Fruit fly (Drosophila melanogaster) S2 (cell line): Measurements from ENCODE around the gene CG4440.

Experiments
- CG8478 ChIP-seq: fragments of >200 bp; optimal IDR thresholded peaks from 2 replicates; lab custom pipeline; 2018
- CTCF ChIP-seq, 2 experiments: fragments of >200 bp; optimal IDR thresholded peaks; 2 replicates each; lab custom pipeline; 2018

CG4440 gene

DNA sequence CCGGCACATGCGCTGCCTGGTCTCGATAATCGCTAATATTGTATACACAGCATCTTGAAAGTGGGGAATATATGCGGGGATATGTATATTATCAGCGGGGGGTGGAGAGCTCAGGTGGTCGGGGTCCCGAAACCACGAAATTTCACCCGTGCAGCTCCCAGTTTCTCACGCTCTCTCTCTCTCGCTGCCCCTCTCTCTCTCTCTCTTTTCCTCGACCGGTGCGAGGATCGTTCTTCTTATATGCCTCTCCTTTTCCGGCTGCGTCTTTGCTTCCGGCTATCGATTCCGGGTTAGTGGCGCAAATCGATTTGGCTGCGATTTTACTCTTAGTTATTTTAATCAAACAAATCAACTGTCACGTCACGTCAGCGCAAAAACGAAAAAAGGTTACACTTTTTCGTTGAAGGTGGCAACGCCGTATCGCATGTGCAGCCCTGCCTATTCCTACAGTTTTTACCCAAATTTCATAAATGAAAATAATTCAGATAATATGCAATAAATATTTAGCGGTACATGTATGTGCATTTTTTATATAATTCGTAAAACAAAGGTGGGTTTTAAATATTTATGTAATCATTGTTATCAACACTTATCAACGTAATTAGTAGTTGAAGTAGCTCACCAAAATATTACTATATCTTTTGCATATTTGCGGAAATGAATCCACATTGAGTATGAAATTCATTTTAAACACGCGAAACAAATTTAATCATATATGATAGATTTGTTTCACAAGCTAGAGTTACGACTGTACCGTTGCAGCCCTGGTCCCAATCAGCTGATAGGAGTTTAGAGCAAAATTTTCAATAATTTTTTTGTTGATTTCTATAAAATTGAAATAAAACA is 30.0 kb upstream of the CG4440 start, which contains the start of the genes heix and CG17328:
TSS of gene heix (minus strand) at position 393 of the 846 bp plus-strand sequence.
TSS of gene CG17328 (plus strand) at position 478 of the 846 bp plus-strand sequence.
- TF ChIP-seq CG8478 (lab: Kevin White, UChicago): no peak
- TF ChIP-seq CTCF (optimal IDR thresholded peaks at IDR 0.05; lab: Kevin White, UChicago): no peak

DNA sequence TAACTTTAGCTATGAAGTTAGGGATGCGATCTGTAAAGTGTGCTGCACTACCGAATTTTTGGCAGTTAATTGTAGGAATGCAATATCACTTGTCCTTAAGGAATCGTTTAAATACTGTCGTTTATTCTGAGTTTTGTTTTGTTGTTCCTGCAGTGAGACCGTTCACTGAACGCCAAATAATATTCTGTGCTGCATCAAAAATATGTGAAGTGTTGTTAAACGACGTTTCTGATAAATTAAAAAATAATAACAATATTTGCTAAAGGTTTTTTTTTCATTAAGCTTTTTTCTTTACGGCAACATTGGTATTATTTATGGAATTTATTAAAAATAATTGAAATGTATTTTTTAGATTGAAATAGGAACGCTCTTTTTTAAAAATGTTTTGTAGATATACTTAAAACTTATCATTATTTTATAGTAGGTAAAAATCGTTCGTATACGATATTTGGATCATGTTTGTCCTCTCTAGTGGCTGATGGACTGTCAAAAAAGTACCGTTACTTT is 26.9 kb upstream of the CG4440 start, which contains the start of gene GMF:
TSS of gene GMF (minus strand) at position 182 of the 507 bp plus-strand sequence.
- TF ChIP-seq CTCF (optimal IDR thresholded peaks at IDR 0.05; lab: Kevin White, UChicago) (peak in 1 of 2 experiments; percentile 18), CG8478 (lab: Kevin White, UChicago) (no peak)

DNA sequence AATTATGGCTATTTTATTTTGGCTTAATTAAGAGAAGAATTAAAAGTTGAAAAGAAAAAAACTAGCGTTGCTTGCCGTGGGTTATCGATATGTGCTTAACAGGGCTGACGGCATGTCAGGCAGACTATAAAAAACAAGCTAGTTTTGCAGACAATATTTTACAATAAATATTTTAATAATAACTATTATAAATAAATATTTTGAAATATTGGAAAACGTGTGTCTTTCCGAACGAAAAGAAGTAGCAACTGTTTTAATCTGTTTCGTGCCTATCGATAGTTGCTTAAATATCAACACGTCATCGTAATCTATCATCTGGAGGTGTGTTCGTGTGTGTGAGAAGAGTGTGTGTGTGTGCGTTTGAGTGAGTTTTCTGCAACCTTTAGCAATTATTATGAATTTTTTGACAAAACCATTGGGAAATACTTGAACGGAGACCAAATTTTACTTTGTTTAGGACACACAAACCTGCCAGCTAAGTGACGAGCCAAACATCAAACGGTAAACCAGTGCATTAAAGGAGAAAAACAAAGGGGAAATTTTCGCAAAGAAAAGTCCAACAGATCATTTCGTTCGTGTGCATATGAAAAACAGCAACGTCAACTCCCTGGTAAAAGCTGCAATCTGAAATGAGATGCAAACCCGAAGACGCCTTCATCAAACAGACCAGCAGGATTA is 22.6 kb upstream of the CG4440 start, which contains the start of the genes CG5861 and Syx5:
TSS of gene CG5861 (minus strand) at position 273 of the 678 bp plus-strand sequence.
TSS of gene Syx5 (plus strand) at position 321 of the 678 bp plus-strand sequence.
- TF ChIP-seq CG8478 (lab: Kevin White, UChicago): no peak
- no peak for TF ChIP-seq CTCF (optimal IDR thresholded peaks at IDR 0.05; lab: Kevin White, UChicago)

DNA sequence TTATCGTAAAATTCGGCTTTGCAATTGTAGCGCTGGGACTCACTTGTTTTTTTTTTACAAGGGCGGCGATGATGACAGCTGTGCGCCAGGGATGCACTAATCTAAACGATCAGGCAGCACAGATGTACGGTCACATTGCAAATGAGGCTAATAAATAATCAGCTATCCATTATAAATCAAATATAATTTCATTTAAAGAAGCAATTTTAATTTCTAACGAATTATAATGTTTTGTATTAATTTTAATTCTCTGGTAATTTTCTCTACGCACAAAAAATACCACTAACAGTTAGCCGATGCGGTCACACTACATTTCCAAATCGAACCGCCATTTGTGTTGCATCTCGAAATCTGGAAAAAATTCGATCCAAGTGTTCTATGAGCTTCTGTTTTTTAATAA is 19.1 kb upstream of the CG4440 start, which contains the start of the genes cni and fzy:
TSS of gene cni (minus strand) at position 79 of the 400 bp plus-strand sequence.
TSS of gene fzy (plus strand) at position 309 of the 400 bp plus-strand sequence.
- TF ChIP-seq CTCF (optimal IDR thresholded peaks at IDR 0.05; lab: Kevin White, UChicago) (peak in 1 of 2 experiments; percentile 6), CG8478 (lab: Kevin White, UChicago) (no peak)

DNA sequence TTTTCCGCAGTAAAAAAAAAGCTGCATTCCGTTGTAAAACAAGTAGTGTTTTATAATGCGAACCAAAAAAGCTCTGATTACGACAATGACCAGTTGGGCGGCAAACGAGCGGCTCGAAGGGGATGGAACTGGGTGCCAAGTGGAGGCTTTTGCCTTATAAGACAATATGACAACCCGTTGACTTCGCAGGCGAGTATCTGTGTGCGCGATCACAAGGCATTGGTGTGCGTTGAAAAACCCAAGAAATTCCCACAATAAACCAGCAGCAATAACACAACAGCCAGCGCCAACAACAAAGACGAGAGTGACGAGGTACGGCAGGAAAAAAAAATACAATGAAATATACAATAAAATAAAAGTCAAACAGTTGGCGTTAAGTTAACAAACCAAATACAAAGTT is 14.7 kb upstream of the CG4440 start:
- TF ChIP-seq CTCF (optimal IDR thresholded peaks at IDR 0.05; lab: Kevin White, UChicago) (no peak), CG8478 (lab: Kevin White, UChicago) (no peak)

DNA sequence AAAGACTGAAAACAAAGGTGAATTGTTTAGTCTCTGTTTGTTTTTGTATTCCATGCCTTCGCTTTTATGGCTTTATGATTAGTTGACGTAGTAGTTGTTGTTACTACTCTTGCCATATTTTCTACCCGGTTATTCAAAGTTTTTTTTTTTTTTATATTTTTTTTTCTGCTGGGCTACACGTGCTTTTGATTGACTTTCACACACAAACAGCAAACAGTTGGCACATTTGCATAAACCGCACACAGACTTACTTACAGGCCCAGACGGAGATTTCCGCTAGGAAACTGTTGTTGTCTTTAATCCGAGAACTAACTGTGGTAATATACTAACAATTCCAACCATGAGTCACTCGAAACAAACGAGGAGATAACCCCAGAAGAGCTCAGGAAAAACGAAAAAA is 13.9 kb upstream of the CG4440 start:
- TF ChIP-seq CG8478 (lab: Kevin White, UChicago): no peak
- no peak for TF ChIP-seq CTCF (optimal IDR thresholded peaks at IDR 0.05; lab: Kevin White, UChicago)

DNA sequence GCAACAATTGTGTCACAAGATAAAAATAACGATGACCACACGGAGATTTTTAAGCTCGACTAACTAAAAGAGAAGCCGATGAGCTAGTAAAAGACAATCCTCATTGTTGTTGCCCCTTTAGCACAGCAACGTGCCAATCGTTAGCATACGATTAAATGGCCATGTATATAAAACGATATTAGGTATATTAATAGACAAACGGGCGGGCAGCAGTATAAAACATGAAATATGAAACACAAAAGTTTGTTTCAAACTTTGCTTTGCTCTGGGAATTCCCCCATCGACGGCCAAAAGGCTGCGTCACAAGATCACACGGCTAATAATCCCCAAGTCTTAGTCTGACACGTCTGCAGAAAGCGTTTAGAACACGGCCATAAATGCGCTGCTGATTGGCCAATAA is 13.3 kb upstream of the CG4440 start:
- TF ChIP-seq CTCF (optimal IDR thresholded peaks at IDR 0.05; lab: Kevin White, UChicago) (no peak), CG8478 (lab: Kevin White, UChicago) (no peak)

DNA sequence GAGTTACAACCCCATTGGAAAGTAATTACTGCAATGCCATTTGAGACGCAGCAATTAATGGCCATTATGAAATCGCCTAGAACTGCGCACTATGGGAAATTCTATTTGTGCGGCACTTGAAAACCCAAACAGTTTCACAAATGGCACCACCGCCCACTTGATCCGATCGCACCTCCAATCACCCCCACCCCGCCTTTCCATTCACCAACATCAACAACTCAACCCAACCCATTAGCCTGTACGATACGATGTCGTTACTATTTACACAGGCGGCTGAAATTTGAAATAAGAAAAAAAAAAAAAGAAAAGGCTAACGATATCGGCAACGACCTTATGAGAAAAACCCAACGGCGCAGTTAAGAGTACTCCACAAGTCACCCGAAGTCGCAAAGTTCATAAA is 12.6 kb upstream of the CG4440 start:
- no peak for TF ChIP-seq CG8478 (lab: Kevin White, UChicago)
- TF ChIP-seq CTCF (optimal IDR thresholded peaks at IDR 0.05; lab: Kevin White, UChicago): no peak

DNA sequence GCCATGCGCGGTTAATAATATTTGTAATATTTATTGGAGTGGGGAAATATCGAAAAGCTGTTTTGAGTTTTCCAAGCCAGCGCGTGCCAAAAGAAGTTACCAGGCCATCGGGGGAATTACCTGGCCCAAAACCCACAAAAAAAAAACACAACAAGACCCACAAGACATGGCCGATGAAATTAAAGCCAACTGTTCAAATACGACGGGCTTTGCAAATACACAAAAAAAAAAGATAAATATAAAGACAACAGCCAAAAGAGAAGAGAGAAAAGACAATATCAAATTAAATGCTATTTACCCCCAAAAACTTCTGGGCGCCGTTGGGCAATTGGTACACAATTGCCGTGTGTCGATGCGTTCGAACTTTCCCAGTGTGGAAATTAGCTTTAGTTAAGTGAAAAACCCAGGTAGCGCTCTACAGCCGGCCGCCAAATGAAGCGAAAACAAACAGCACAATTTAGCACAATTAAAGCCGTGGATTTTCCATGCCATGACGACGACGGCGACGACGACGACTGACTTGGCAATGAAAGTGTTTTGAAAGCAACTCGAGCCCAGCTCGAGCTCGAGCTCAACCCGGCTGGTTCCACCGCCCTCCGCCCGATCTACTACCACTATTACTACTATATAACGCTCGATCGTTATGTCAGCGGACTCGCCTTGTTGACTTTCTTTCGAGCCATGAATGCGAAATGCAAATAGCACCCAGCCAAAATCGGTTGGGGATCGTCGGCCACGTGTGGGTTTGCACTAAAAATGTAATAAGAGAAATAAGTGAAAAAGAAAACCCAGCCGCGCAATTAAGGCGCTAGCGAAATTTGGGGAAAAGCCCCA is 11.7 kb upstream of the CG4440 start:
- TF ChIP-seq CTCF (optimal IDR thresholded peaks at IDR 0.05; lab: Kevin White, UChicago): no peak
- no peak for TF ChIP-seq CG8478 (lab: Kevin White, UChicago)

DNA sequence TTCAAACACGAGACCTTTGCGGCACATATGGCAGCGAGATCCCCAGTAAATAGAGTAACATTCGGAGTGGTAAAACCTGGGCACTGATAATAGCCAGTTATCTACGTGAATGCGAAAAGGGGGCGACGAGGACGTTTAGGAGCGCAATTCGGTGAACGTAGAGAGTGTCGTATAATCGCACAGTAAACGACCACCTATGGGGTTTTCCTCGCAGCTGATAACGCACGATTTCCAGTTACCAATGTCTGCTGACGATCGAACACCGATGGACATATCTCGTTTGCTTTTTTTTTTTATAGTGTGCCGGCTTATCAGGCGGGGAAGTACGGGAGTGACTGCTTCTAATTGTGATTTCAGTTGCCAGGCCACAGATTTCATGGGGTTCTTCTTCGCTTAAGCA is 10.0 kb upstream of the CG4440 start:
- TF ChIP-seq CTCF (optimal IDR thresholded peaks at IDR 0.05; lab: Kevin White, UChicago): no peak
- no peak for TF ChIP-seq CG8478 (lab: Kevin White, UChicago)

DNA sequence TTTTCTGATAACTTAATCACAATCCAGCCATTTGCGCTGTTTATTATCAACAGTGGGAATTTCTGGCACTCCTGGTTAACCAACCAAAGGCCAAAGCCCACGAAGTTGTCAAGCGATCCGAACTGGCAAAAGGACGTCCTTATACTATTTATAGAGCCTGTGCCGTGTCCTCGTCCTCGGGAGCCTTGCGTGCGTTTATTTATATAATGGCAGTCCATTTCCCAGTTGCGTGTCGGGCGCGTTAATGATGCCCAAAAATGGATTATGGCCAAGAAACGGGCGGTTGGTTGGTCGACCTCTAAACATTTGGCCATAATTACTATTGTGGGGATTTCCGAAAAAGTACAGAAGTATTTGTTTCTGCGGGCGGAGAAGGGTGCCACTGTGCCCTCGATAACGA is 9.3 kb upstream of the CG4440 start:
- TF ChIP-seq CTCF (optimal IDR thresholded peaks at IDR 0.05; lab: Kevin White, UChicago): no peak
- no peak for TF ChIP-seq CG8478 (lab: Kevin White, UChicago)

DNA sequence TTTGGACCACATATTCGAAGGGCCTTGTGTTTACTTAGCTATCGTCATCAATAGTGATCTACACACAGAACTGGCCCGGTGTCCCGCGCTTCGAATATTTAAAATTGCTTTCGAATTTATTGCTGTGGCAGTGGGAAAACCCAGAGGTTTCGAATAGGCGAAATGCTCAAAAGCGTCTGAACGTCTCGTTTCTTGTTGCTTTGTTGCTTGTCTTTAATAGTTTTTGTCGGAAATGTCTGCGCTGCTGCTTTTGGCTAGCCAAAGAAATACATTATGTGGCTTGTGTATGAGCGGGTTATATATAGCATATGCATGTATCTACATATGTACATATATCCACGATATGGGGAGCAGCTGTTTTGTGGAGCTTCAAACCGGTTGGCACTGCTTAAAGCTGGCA is 8.5 kb upstream of the CG4440 start:
- TF ChIP-seq CTCF (optimal IDR thresholded peaks at IDR 0.05; lab: Kevin White, UChicago) (no peak), CG8478 (lab: Kevin White, UChicago) (no peak)

DNA sequence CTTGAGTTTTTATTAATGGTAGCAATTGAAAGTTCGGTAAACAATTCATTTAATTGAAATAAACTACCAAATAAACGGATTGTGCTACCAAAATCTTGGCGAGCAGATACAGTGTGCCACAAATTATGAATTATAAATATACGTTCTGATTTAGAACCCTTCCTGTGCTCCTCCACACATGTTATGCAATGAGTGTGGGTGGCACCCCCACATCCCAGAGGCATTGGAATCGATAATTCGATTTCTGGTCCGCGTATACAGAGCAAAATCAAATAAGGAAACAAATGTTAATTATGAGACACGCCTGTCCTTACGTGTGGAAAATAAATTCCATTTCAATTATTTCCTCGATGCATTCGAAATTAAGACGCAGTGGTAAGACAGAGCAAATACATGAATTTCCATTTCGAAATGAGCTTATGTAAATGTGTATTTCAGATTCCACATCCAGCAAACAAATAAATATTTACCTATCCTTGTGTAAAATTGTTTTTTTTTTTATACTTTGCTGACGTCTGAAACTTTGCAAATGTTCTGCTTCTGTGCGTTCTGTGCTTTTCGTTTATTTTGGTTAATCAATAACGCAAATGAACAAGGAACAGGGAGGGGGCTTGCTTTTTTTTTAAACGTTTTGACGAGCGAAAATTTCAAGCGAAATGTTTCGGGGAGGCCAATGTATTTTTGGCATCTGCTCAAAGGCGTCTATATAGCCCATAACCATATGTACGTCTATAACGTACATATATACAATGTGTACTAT is 7.7 kb upstream of the CG4440 start:
- no peak for TF ChIP-seq CTCF (optimal IDR thresholded peaks at IDR 0.05; lab: Kevin White, UChicago)
- TF ChIP-seq CG8478 (lab: Kevin White, UChicago): no peak
